Worm (Caenorhabditis elegans): Measurements from ENCODE around the gene str-163.

- TF ChIP-seq mdl-1 (tag; optimal IDR thresholded peaks at IDR 0.05) (no peak), Y116A8C.19 (tag; optimal IDR thresholded peaks at IDR 0.05; ENCODE audit: borderline replicate concordance) (no peak), fkh-4 (tag; optimal IDR thresholded peaks at IDR 0.05; ENCODE audit: borderline replicate concordance) (no peak), ceh-82 (tag; optimal IDR thresholded peaks at IDR 0.05) (no peak), ceh-88 (GFP tag; IDR thresholded peaks at IDR 0.05) (no peak), blmp-1 (tag; optimal IDR thresholded peaks at IDR 0.05) (no peak)
These were observed 12.3 kb upstream of the str-163 start, which contains the start of gene Y9C9A.5 for ce11 chrIV:4941681-4942080.
